Fruit fly (Drosophila melanogaster): ENCODE data around the gene Pep.

- TF ChIP-seq CG8478 (optimal IDR thresholded peaks at IDR 0.05) (no peak), EcR (GFP tag; optimal IDR thresholded peaks at IDR 0.05) (no peak), usp (GFP tag; optimal IDR thresholded peaks at IDR 0.05) (no peak), Dll (optimal IDR thresholded peaks at IDR 0.05) (no peak), psq (optimal IDR thresholded peaks at IDR 0.05) (no peak), pan (optimal IDR thresholded peaks at IDR 0.05) (no peak)
Observed at dm6 chr3L:17631247-17631646, 13.6 kb downstream of the Pep start.
